Fruit fly (Drosophila melanogaster): ENCODE results near the gene Pif2.

Gene Pif2

dm6 chr3R:6560251-6560650, 11.4 kb downstream of the Pif2 start, which contains the start of gene CG1137:
Gene CG1137, minus strand, starts transcription at chr3R:6560351.
- TF ChIP-seq foxo (GFP tag; optimal IDR thresholded peaks at IDR 0.05) (no peak), usp (GFP tag; optimal IDR thresholded peaks at IDR 0.05) (no peak), Jra (GFP tag; optimal IDR thresholded peaks at IDR 0.05) (no peak), Dfd (GFP tag; optimal IDR thresholded peaks at IDR 0.05) (no peak), CG9705 (GFP tag; optimal IDR thresholded peaks at IDR 0.05) (no peak)

- TF ChIP-seq Hr78 (GFP tag; optimal IDR thresholded peaks at IDR 0.05) (no peak), fru (GFP tag; optimal IDR thresholded peaks at IDR 0.05) (no peak), jim (GFP tag; optimal IDR thresholded peaks at IDR 0.05) (no peak), CG9705 (GFP tag; optimal IDR thresholded peaks at IDR 0.05) (no peak), foxo (GFP tag; optimal IDR thresholded peaks at IDR 0.05) (no peak), CrebA (GFP tag; optimal IDR thresholded peaks at IDR 0.05; ENCODE audit: borderline replicate concordance) (no peak)
Measured at dm6 chr3R:6568835-6569234, 20.0 kb downstream of the Pif2 start.

- TF ChIP-seq HLH106 (tag; optimal IDR thresholded peaks at IDR 0.05) (no peak), h (GFP tag; optimal IDR thresholded peaks at IDR 0.05) (no peak), pan (optimal IDR thresholded peaks at IDR 0.05) (no peak), br (GFP tag; optimal IDR thresholded peaks at IDR 0.05) (no peak), Vsx2 (GFP tag; optimal IDR thresholded peaks at IDR 0.05; ENCODE audit: partially characterized antibody) (no peak), OdsH (GFP tag; optimal IDR thresholded peaks at IDR 0.05) (no peak), Dif (GFP tag; optimal IDR thresholded peaks at IDR 0.05; ENCODE audit: partially characterized antibody) (no peak), Rel (GFP tag; optimal IDR thresholded peaks at IDR 0.05) (no peak), Rel (tag; optimal IDR thresholded peaks at IDR 0.05) (no peak)
Measured at dm6 chr3R:6580484-6580883, 31.6 kb downstream of the Pif2 start, which contains the start of gene CG2336. Gene CG2336, plus strand, starts transcription at chr3R:6580784.

dm6 chr3R:6593068-6593567, 44.3 kb downstream of the Pif2 start, which contains the start of gene dpr11:
Gene dpr11, minus strand, starts transcription at chr3R:6593330.
- TF ChIP-seq br (GFP tag; optimal IDR thresholded peaks at IDR 0.05) = no peak

- TF ChIP-seq Myc (optimal IDR thresholded peaks at IDR 0.05) (no peak), brk (GFP tag; optimal IDR thresholded peaks at IDR 0.05) (no peak), sv (GFP tag; optimal IDR thresholded peaks at IDR 0.05) (no peak), woc (GFP tag; optimal IDR thresholded peaks at IDR 0.05) (no peak), Jra (GFP tag; optimal IDR thresholded peaks at IDR 0.05) (no peak), h (GFP tag; optimal IDR thresholded peaks at IDR 0.05) (no peak), CrebA (GFP tag; optimal IDR thresholded peaks at IDR 0.05; ENCODE audit: borderline replicate concordance) (no peak), dl (GFP tag; optimal IDR thresholded peaks at IDR 0.05; ENCODE audit: insufficient read depth in 1 of 2, partially characterized antibody in 2 of 2) (no peak)
Measured at dm6 chr3R:6597922-6598321, 49.1 kb downstream of the Pif2 start, which contains the start of gene CG1138. Gene CG1138, minus strand, starts transcription at chr3R:6598022.

Measured in whole organism, wandering third instar larva.